Worm (Caenorhabditis elegans) whole organism, early embryonic: ENCODE results near the gene C12D5.3.

Experiments
- B0310.2 ChIP-seq: sonication (generic microtip); optimal IDR thresholded peaks from 2 replicates; lab custom pipeline; 2016; ENCODE audit warnings: mild to moderate bottlenecking, missing genetic modification characterization, missing compliant biosample characterization
- F13C5.2 ChIP-seq: sonication (generic microtip); optimal IDR thresholded peaks from 2 replicates; lab custom pipeline; 2017; ENCODE audit warnings: mild to moderate bottlenecking, missing genetic modification characterization, inconsistent platforms, missing compliant biosample characterization
- aly-1 ChIP-seq: sonication (generic microtip); optimal IDR thresholded peaks from 2 replicates; lab custom pipeline; 2016; ENCODE audit warnings: missing genetic modification characterization, missing compliant biosample characterization
- ama-1 ChIP-seq: fragments of 150-350 bp; optimal IDR thresholded peaks from 2 replicates; lab custom pipeline; 2014
- ceh-13 ChIP-seq: fragments of 200-800 bp; sonication (Bioruptor generic); optimal IDR thresholded peaks from 2 replicates; lab custom pipeline; 2018; ENCODE audit warnings: mild to moderate bottlenecking, missing genetic modification characterization, missing compliant biosample characterization
- ceh-36 ChIP-seq: sonication (generic microtip); optimal IDR thresholded peaks from 2 replicates; lab custom pipeline; 2016; ENCODE audit warnings: missing genetic modification characterization, inconsistent platforms, missing compliant biosample characterization
- ets-7 ChIP-seq: sonication (generic microtip); optimal IDR thresholded peaks from 2 replicates; lab custom pipeline; 2016; ENCODE audit warnings: missing genotype, missing genetic modification characterization, missing compliant biosample characterization
- flt-1 ChIP-seq: fragments of 200-800 bp; sonication (Bioruptor generic); IDR thresholded peaks from 2 replicates; pipeline ENCODE4 v1.3.6; 2022; ENCODE audit warnings: missing genetic modification characterization, missing compliant biosample characterization
- hmbx-1 ChIP-seq: sonication (generic microtip); optimal IDR thresholded peaks from 2 replicates; lab custom pipeline; 2016; ENCODE audit warnings: mild to moderate bottlenecking, missing genetic modification characterization, missing compliant biosample characterization
- hmg-4 ChIP-seq: fragments of 200-800 bp; sonication (Bioruptor generic); optimal IDR thresholded peaks from 2 replicates; lab custom pipeline; 2018; ENCODE audit warnings: mild to moderate bottlenecking, missing genetic modification characterization, missing compliant biosample characterization
- hnd-1 ChIP-seq: sonication (generic microtip); optimal IDR thresholded peaks from 2 replicates; lab custom pipeline; 2016; ENCODE audit warnings: missing genetic modification characterization, missing compliant biosample characterization
- pes-1 ChIP-seq: fragments of 200-800 bp; sonication (Bioruptor generic); IDR thresholded peaks from 2 replicates; pipeline ENCODE4 v1.3.6; 2022; ENCODE audit warnings: missing genetic modification reagents, missing genetic modification characterization, missing compliant biosample characterization
- scrt-1 ChIP-seq: fragments of 200-800 bp; sonication (Bioruptor generic); IDR thresholded peaks from 2 replicates; pipeline ENCODE4 v1.3.6; 2022; ENCODE audit warnings: missing genetic modification characterization, missing compliant biosample characterization
- sea-1 ChIP-seq: fragments of 200-800 bp; sonication (Bioruptor generic); conservative IDR thresholded peaks from 2 replicates; pipeline ENCODE4 v1.3.6; 2022; ENCODE audit warnings: missing genetic modification characterization, missing compliant biosample characterization
- tbx-11 ChIP-seq: fragments of 200-800 bp; sonication (Bioruptor generic); IDR thresholded peaks from 2 replicates; pipeline ENCODE4 v1.3.6; 2022; ENCODE audit warnings: missing genetic modification characterization, missing compliant biosample characterization
- tbx-37 ChIP-seq: fragments of 200-800 bp; sonication (Bioruptor generic); conservative IDR thresholded peaks from 2 replicates; pipeline ENCODE4 v1.3.6; 2022; ENCODE audit warnings: missing genetic modification reagents, missing genetic modification characterization, missing compliant biosample characterization
- tra-4 ChIP-seq: sonication (generic microtip); optimal IDR thresholded peaks from 2 replicates; lab custom pipeline; 2017; ENCODE audit warnings: missing genetic modification characterization, missing compliant biosample characterization

C12D5.3 gene

ce11 chrV:7653567-7653966 lies 22.4 kb upstream of the C12D5.3 start, which contains the start of gene srh-200:
srh-200 (minus strand) TSS chrV:7653667.
- TF ChIP-seq hmbx-1 (tag; lab: Kevin White, UChicago) (no peak), flt-1 (GFP tag; lab: Robert Waterston, UW) (no peak), tra-4 (no peak), sea-1 (no peak), B0310.2 (tag; lab: Kevin White, UChicago) (no peak), hmg-4 (GFP tag; lab: Kevin White, UChicago) (no peak), hnd-1 (no peak), pes-1 (no peak), scrt-1 (GFP tag; lab: Robert Waterston, UW) (no peak), ceh-13 (GFP tag; lab: Kevin White, UChicago) (no peak), tbx-11 (GFP tag; lab: Robert Waterston, UW) (no peak), F13C5.2 (tag; lab: Kevin White, UChicago) (no peak)

- TF ChIP-seq scrt-1 (GFP tag; lab: Robert Waterston, UW) (no peak), flt-1 (GFP tag; lab: Robert Waterston, UW) (no peak), pes-1 (no peak), tbx-11 (GFP tag; lab: Robert Waterston, UW) (no peak), hmg-4 (GFP tag; lab: Kevin White, UChicago) (no peak), aly-1 (no peak), ceh-36 (tag; lab: Kevin White, UChicago) (no peak), tra-4 (no peak), hnd-1 (no peak), hmbx-1 (tag; lab: Kevin White, UChicago) (no peak), tbx-37 (GFP tag; lab: Robert Waterston, UW) (no peak), ceh-13 (GFP tag; lab: Kevin White, UChicago) (no peak), sea-1 (no peak), F13C5.2 (tag; lab: Kevin White, UChicago) (no peak), B0310.2 (tag; lab: Kevin White, UChicago) (no peak), ama-1 (lab: Kevin White, UChicago) (no peak)
These were observed 8.1 kb upstream of the C12D5.3 start, which contains the start of gene C12D5.5 for ce11 chrV:7667940-7668339. C12D5.5 (plus strand) TSS chrV:7668240.

ce11 chrV:7672258-7672657 lies 3.7 kb upstream of the C12D5.3 start, which contains the start of gene C12D5.4:
C12D5.4 (plus strand) TSS chrV:7672558.
- TF ChIP-seq hmg-4 (GFP tag; lab: Kevin White, UChicago): no peak
- no peak for TF ChIP-seq tbx-37 (GFP tag; lab: Robert Waterston, UW)
- no peak for TF ChIP-seq hnd-1
- no peak for TF ChIP-seq F13C5.2 (tag; lab: Kevin White, UChicago)
- TF ChIP-seq aly-1: no peak
- TF ChIP-seq ets-7 (tag; lab: Kevin White, UChicago): no peak
- TF ChIP-seq ceh-36 (tag; lab: Kevin White, UChicago): no peak
- TF ChIP-seq scrt-1 (GFP tag; lab: Robert Waterston, UW): no peak
- no peak for TF ChIP-seq ama-1 (lab: Kevin White, UChicago)

DNA sequence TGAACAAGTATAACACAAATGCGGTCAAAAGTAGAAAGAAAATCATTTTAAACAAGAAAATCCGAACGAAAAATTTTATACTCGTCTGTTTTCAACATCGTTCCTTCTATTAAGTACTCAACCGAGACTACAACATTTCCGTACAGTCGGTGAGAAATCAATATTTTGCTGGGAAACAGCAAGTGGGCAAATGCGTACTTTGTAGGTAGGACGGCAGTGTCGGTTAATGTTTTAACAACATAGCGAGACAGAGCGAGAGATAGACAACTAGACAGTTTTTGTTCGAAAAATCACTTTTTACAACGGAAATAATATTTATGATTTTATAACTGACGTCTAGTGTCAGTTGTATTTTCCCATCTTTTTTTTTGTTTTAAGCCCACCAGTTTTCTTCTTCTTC lies 5.4 kb downstream of the C12D5.3 start, which contains the start of gene cyp-33A1:
Gene cyp-33A1, minus strand, starts transcription at position 72 of the 400 bp plus-strand sequence.
- TF ChIP-seq F13C5.2 (tag; lab: Kevin White, UChicago) (no peak), sea-1 (no peak), ets-7 (tag; lab: Kevin White, UChicago) (no peak), ama-1 (lab: Kevin White, UChicago) (no peak), scrt-1 (GFP tag; lab: Robert Waterston, UW) (no peak), hmg-4 (GFP tag; lab: Kevin White, UChicago) (no peak), B0310.2 (tag; lab: Kevin White, UChicago) (no peak), flt-1 (GFP tag; lab: Robert Waterston, UW) (no peak), ceh-13 (GFP tag; lab: Kevin White, UChicago) (no peak), tbx-37 (GFP tag; lab: Robert Waterston, UW) (no peak), ceh-36 (tag; lab: Kevin White, UChicago) (no peak), tbx-11 (GFP tag; lab: Robert Waterston, UW) (no peak), pes-1 (no peak), hmbx-1 (tag; lab: Kevin White, UChicago) (no peak), hnd-1 (no peak), tra-4 (no peak), aly-1 (no peak)

DNA sequence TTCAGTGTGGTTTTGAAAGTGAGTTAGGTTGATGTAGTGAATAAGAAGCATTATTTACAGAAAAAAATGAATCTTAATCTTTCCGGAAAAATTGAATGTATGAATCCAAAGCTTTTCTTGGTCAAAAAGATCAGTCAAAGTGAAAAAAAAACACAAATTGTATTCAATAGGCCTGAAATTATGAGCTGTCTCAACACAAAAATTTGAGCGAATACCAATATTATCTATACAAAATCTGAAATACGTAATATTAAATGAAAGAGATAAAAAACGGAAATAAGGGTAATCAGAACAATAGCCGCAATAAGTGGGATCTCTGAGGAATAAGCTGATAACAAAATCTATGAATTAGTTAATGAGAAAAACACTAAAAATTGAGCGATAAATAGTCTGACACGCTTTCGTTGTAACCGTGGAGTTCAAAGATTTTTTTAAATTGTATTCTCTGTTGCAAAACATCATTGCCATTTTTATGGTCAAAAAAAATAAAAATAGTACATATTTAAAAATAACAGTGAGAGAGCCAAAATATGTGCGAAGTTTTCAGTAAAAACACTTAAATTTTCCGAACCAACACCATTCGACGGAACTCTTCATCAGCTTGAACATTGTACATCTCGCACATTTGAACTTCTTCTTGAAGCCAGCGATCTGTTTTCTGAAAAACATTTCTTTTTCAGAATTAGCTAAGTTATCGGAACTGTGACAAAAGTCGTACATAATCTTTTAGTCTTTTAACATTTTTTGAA lies 8.1 kb downstream of the C12D5.3 start, which contains the start of gene sre-11:
Gene sre-11, minus strand, starts transcription at position 51 of the 749 bp plus-strand sequence.
- TF ChIP-seq hmg-4 (GFP tag; lab: Kevin White, UChicago) (no peak), tra-4 (no peak), aly-1 (no peak), F13C5.2 (tag; lab: Kevin White, UChicago) (no peak), pes-1 (no peak), flt-1 (GFP tag; lab: Robert Waterston, UW) (no peak), hmbx-1 (tag; lab: Kevin White, UChicago) (no peak), hnd-1 (no peak), sea-1 (no peak), ets-7 (tag; lab: Kevin White, UChicago) (no peak), ceh-13 (GFP tag; lab: Kevin White, UChicago) (no peak), ama-1 (lab: Kevin White, UChicago) (no peak)

- TF ChIP-seq tra-4: no peak
- TF ChIP-seq pes-1: no peak
- no peak for TF ChIP-seq tbx-11 (GFP tag; lab: Robert Waterston, UW)
- TF ChIP-seq hmbx-1 (tag; lab: Kevin White, UChicago): no peak
- TF ChIP-seq F13C5.2 (tag; lab: Kevin White, UChicago): no peak
These were observed 10.2 kb downstream of the C12D5.3 start, which contains the start of the genes nhr-94 and nhr-152 for ce11 chrV:7686189-7686588. nhr-94 (minus strand) TSS chrV:7686335. nhr-152 (plus strand) TSS chrV:7686350.

DNA sequence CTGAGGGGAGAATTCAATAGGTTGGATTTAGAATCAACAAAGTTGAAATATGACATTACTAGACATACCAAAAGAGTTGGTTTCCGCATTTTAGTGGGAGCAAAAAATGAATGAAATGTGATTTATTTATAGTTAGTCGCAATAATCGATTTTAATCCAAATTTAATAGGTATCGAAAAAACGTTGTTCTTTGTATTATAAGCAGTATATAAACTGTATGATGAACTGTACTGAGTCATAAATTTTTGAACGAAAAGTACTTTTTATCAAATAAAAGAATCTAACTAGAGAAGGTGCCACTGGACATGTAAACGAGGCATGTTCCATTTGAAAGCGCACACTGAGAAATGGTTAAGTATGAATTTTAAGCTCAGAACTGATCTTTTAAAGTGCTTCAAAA lies 13.9 kb downstream of the C12D5.3 start, which contains the start of gene C12D5.9:
Gene C12D5.9, minus strand, starts transcription at position 101 of the 400 bp plus-strand sequence.
- no peak for TF ChIP-seq tbx-37 (GFP tag; lab: Robert Waterston, UW)
- TF ChIP-seq tbx-11 (GFP tag; lab: Robert Waterston, UW): no peak
- no peak for TF ChIP-seq ama-1 (lab: Kevin White, UChicago)
- TF ChIP-seq hmg-4 (GFP tag; lab: Kevin White, UChicago): no peak
- TF ChIP-seq ceh-13 (GFP tag; lab: Kevin White, UChicago): no peak
- TF ChIP-seq aly-1: no peak
- no peak for TF ChIP-seq hnd-1
- TF ChIP-seq sea-1: no peak
- no peak for TF ChIP-seq flt-1 (GFP tag; lab: Robert Waterston, UW)
- no peak for TF ChIP-seq pes-1
- no peak for TF ChIP-seq scrt-1 (GFP tag; lab: Robert Waterston, UW)
- TF ChIP-seq hmbx-1 (tag; lab: Kevin White, UChicago): no peak
- no peak for TF ChIP-seq B0310.2 (tag; lab: Kevin White, UChicago)
- no peak for TF ChIP-seq F13C5.2 (tag; lab: Kevin White, UChicago)
- no peak for TF ChIP-seq tra-4
- no peak for TF ChIP-seq ceh-36 (tag; lab: Kevin White, UChicago)
- no peak for TF ChIP-seq ets-7 (tag; lab: Kevin White, UChicago)
